Fruit fly (Drosophila melanogaster): Measurements from ENCODE around the gene CG42788.

dm6 chr3R:15094218-15094928 is 37.4 kb downstream of the CG42788 start:
- TF ChIP-seq kay (GFP tag; ENCODE audit: borderline replicate concordance) (no peak), cnc (optimal IDR thresholded peaks at IDR 0.05) (no peak), ovo (GFP tag; optimal IDR thresholded peaks at IDR 0.05) (no peak), CG7045 (GFP tag; optimal IDR thresholded peaks at IDR 0.05) (no peak), CG7101 (tag; optimal IDR thresholded peaks at IDR 0.05) (no peak), CG11617 (GFP tag; optimal IDR thresholded peaks at IDR 0.05) (peak; percentile 42)

Measured in whole organism, adult.